Fruit fly (Drosophila melanogaster) whole organism, embryonic: ENCODE results near the gene Sp1.
A peak's percentile ranks its signal among the peaks of the same experiment; 100 is the strongest.

Experiments
- Bdp1 ChIP-seq: fragments of 200-800 bp; sonication (Bioruptor generic); optimal IDR thresholded peaks from 3 replicates; lab custom pipeline; 2016; ENCODE audit warnings: missing biosample characterization, missing genetic modification characterization
- Blimp-1 ChIP-seq: fragments of 200-800 bp; sonication (Bioruptor generic); optimal IDR thresholded peaks from 3 replicates; lab custom pipeline; 2018; ENCODE audit warnings: missing biosample characterization, missing genetic modification characterization, mild to moderate bottlenecking, moderate library complexity, missing genetic modification reagents
- CG11504 ChIP-seq: fragments of 200-800 bp; sonication (Bioruptor generic); optimal IDR thresholded peaks from 3 replicates; lab custom pipeline; 2019; ENCODE audit warnings: missing biosample characterization, mild to moderate bottlenecking, missing genetic modification characterization, moderate library complexity
- CG12942 ChIP-seq: fragments of 200-800 bp; sonication (Bioruptor generic); optimal IDR thresholded peaks from 3 replicates; lab custom pipeline; 2016; ENCODE audit warnings: missing biosample characterization, missing genetic modification characterization
- CG14710 ChIP-seq: fragments of 200-800 bp; sonication (Bioruptor generic); optimal IDR thresholded peaks from 3 replicates; lab custom pipeline; 2019; ENCODE audit warnings: missing biosample characterization, mild to moderate bottlenecking, missing genetic modification characterization, moderate library complexity
- CG17612 ChIP-seq: fragments of 200-800 bp; sonication (Bioruptor generic); IDR thresholded peaks from 2 replicates; pipeline ENCODE4 v1.3.6; 2022; ENCODE audit warnings: missing biosample characterization, missing genetic modification characterization
- CG2202 ChIP-seq: fragments of 200-800 bp; sonication (Bioruptor generic); optimal IDR thresholded peaks from 2 replicates; lab custom pipeline; 2018; ENCODE audit warnings: missing biosample characterization, mild to moderate bottlenecking, missing genetic modification characterization
- CG30403 ChIP-seq: fragments of 200-800 bp; sonication (Bioruptor generic); optimal IDR thresholded peaks from 3 replicates; lab custom pipeline; 2016; ENCODE audit warnings: missing biosample characterization, missing genetic modification characterization
- CG32772 ChIP-seq: fragments of 200-800 bp; sonication (Bioruptor generic); IDR thresholded peaks from 2 replicates; pipeline ENCODE4 v1.3.6; 2022; ENCODE audit warnings: missing biosample characterization, missing genetic modification characterization
- CG3281 ChIP-seq: fragments of 200-800 bp; sonication (Bioruptor generic); optimal IDR thresholded peaks from 3 replicates; lab custom pipeline; 2017; ENCODE audit warnings: missing biosample characterization, mild to moderate bottlenecking, missing genetic modification characterization
- CG4854 ChIP-seq: fragments of 200-800 bp; sonication (Bioruptor generic); optimal IDR thresholded peaks from 2 replicates; lab custom pipeline; 2016; ENCODE audit warnings: missing biosample characterization, missing genetic modification characterization, inconsistent platforms
- CG6254 ChIP-seq: fragments of 200-800 bp; sonication (Bioruptor generic); optimal IDR thresholded peaks from 3 replicates; lab custom pipeline; 2017; ENCODE audit warnings: mild to moderate bottlenecking, missing biosample characterization, missing genetic modification reagents, missing genetic modification characterization
- Doc3 ChIP-seq: fragments of 200-800 bp; sonication (Bioruptor generic); IDR thresholded peaks from 3 replicates; pipeline ENCODE4 v1.3.6; 2022; ENCODE audit warnings: missing biosample characterization, missing genetic modification characterization; ENCODE audit not compliant: partially characterized antibody
- E2f1 ChIP-seq: fragments of 200-800 bp; sonication (Bioruptor generic); IDR thresholded peaks from 2 replicates; pipeline ENCODE4 v1.3.6; 2022; ENCODE audit warnings: missing biosample characterization, missing genetic modification characterization
- Ets65A ChIP-seq: fragments of 200-800 bp; sonication (Bioruptor generic); peaks from one replicate; lab custom pipeline; 2016; ENCODE audit warnings: missing biosample characterization, missing genetic modification characterization
- H15 ChIP-seq: fragments of 200-800 bp; sonication (Bioruptor generic); IDR thresholded peaks from 3 replicates; pipeline ENCODE4 v1.3.6; 2022; ENCODE audit warnings: missing biosample characterization, missing genetic modification characterization
- Hmx ChIP-seq: fragments of 200-800 bp; sonication (Bioruptor generic); optimal IDR thresholded peaks from 2 replicates; lab custom pipeline; 2016; ENCODE audit warnings: missing biosample characterization, missing genetic modification characterization
- Hr3 ChIP-seq: fragments of 200-800 bp; sonication (Bioruptor generic); optimal IDR thresholded peaks from 3 replicates; lab custom pipeline; 2016; ENCODE audit warnings: missing biosample characterization, missing genetic modification characterization
- Lpt ChIP-seq: fragments of >200 bp; optimal IDR thresholded peaks from 2 replicates; lab custom pipeline; 2018; ENCODE audit warnings: missing biosample characterization, missing genetic modification characterization
- Nf-YA ChIP-seq: fragments of 200-800 bp; sonication (Bioruptor generic); IDR thresholded peaks from 2 replicates; pipeline ENCODE4 v1.3.6; 2022; ENCODE audit warnings: missing biosample characterization, missing genetic modification characterization
- Nf-YB ChIP-seq: fragments of 200-800 bp; sonication (Bioruptor generic); optimal IDR thresholded peaks from 3 replicates; lab custom pipeline; 2019; ENCODE audit warnings: missing biosample characterization, mild to moderate bottlenecking, missing genetic modification characterization, moderate library complexity
- Oli ChIP-seq: fragments of 200-800 bp; sonication (Bioruptor generic); optimal IDR thresholded peaks from 2 replicates; lab custom pipeline; 2018; ENCODE audit warnings: missing biosample characterization, mild to moderate bottlenecking, missing genetic modification characterization, moderate library complexity
- ac ChIP-seq: fragments of 200-800 bp; sonication (Bioruptor generic); optimal IDR thresholded peaks from 3 replicates; lab custom pipeline; 2017; ENCODE audit warnings: missing biosample characterization, mild to moderate bottlenecking, missing genetic modification characterization
- amos ChIP-seq: fragments of 200-800 bp; sonication (Bioruptor generic); IDR thresholded peaks from 2 replicates; pipeline ENCODE4 v1.3.6; 2022; ENCODE audit warnings: missing biosample characterization, missing genetic modification characterization; ENCODE audit not compliant: partially characterized antibody
- aop ChIP-seq: fragments of 200-800 bp; sonication (Bioruptor generic); IDR thresholded peaks from 2 replicates; pipeline ENCODE4 v1.3.6; 2022; ENCODE audit warnings: missing biosample characterization, missing genetic modification characterization
- chif ChIP-seq, 2 experiments: fragments of 200-800 bp; sonication (Bioruptor generic); optimal IDR thresholded peaks; 3 replicates each; lab custom pipeline; 2016; ENCODE audit warnings: missing biosample characterization in 2 of 2, missing genetic modification characterization in 2 of 2
- chm ChIP-seq: fragments of 200-800 bp; sonication (Bioruptor generic); IDR thresholded peaks from 2 replicates; pipeline ENCODE4 v1.3.6; 2022; ENCODE audit warnings: missing biosample characterization, missing genetic modification characterization
- corto ChIP-seq: fragments of 200-800 bp; sonication (Bioruptor generic); optimal IDR thresholded peaks from 2 replicates; lab custom pipeline; 2016; ENCODE audit warnings: missing biosample characterization, mild to moderate bottlenecking, missing genetic modification characterization, moderate library complexity
- dmrt99B ChIP-seq: fragments of 200-800 bp; sonication (Bioruptor generic); optimal IDR thresholded peaks from 2 replicates; lab custom pipeline; 2018; ENCODE audit warnings: missing biosample characterization, mild to moderate bottlenecking, missing genetic modification characterization, moderate library complexity
- eve ChIP-seq, 2 experiments: fragments of >200 bp; optimal IDR thresholded peaks; 2 replicates each; lab custom pipeline; 2017; ENCODE audit warnings: missing biosample characterization in 2 of 2, missing genetic modification characterization in 2 of 2
- ewg ChIP-seq: fragments of 200-800 bp; sonication (Bioruptor generic); optimal IDR thresholded peaks from 3 replicates; lab custom pipeline; 2017; ENCODE audit warnings: mild to moderate bottlenecking, missing biosample characterization, missing genetic modification reagents, missing genetic modification characterization
- exex ChIP-seq: fragments of 200-800 bp; sonication (Bioruptor generic); optimal IDR thresholded peaks from 4 replicates; lab custom pipeline; 2018; ENCODE audit warnings: missing biosample characterization, mild to moderate bottlenecking, missing genetic modification characterization, moderate library complexity
- gem ChIP-seq: fragments of 200-800 bp; sonication (Bioruptor generic); optimal IDR thresholded peaks from 2 replicates; lab custom pipeline; 2019; ENCODE audit warnings: missing biosample characterization, mild to moderate bottlenecking, missing genetic modification characterization, moderate library complexity
- gfzf ChIP-seq: fragments of 200-800 bp; sonication (Bioruptor generic); optimal IDR thresholded peaks from 2 replicates; lab custom pipeline; 2016; ENCODE audit warnings: missing biosample characterization, mild to moderate bottlenecking, missing genetic modification characterization, moderate library complexity
- gsb-n ChIP-seq: fragments of 200-800 bp; sonication (Bioruptor generic); optimal IDR thresholded peaks from 3 replicates; lab custom pipeline; 2018; ENCODE audit warnings: missing biosample characterization, mild to moderate bottlenecking, missing genetic modification characterization
- inv ChIP-seq: fragments of 200-800 bp; sonication (Bioruptor generic); IDR thresholded peaks from 2 replicates; pipeline ENCODE4 v1.3.6; 2022; ENCODE audit warnings: missing biosample characterization, missing genetic modification characterization; ENCODE audit not compliant: partially characterized antibody
- kah ChIP-seq: fragments of 200-800 bp; sonication (Bioruptor generic); optimal IDR thresholded peaks from 2 replicates; lab custom pipeline; 2018; ENCODE audit warnings: missing biosample characterization, mild to moderate bottlenecking, missing genetic modification characterization
- maf-S ChIP-seq: fragments of 200-800 bp; sonication (Bioruptor generic); optimal IDR thresholded peaks from 2 replicates; lab custom pipeline; 2016; ENCODE audit warnings: missing biosample characterization, missing genetic modification characterization
- mam ChIP-seq: fragments of 200-800 bp; sonication (Bioruptor generic); optimal IDR thresholded peaks from 3 replicates; lab custom pipeline; 2016; ENCODE audit warnings: missing biosample characterization, missing genetic modification characterization
- mld ChIP-seq: fragments of 200-800 bp; sonication (Bioruptor generic); IDR thresholded peaks from 3 replicates; pipeline ENCODE4 v1.3.6; 2022; ENCODE audit warnings: missing biosample characterization, missing genetic modification characterization; ENCODE audit not compliant: partially characterized antibody
- nerfin-1 ChIP-seq: fragments of 200-800 bp; sonication (Bioruptor generic); optimal IDR thresholded peaks from 3 replicates; lab custom pipeline; 2019; ENCODE audit warnings: missing biosample characterization, mild to moderate bottlenecking, missing genetic modification characterization, moderate library complexity
- nmo ChIP-seq: fragments of 200-800 bp; sonication (Bioruptor generic); optimal IDR thresholded peaks from 2 replicates; lab custom pipeline; 2018; ENCODE audit warnings: missing biosample characterization, mild to moderate bottlenecking, missing genetic modification characterization, moderate library complexity
- rib ChIP-seq: fragments of 200-800 bp; sonication (Bioruptor generic); IDR thresholded peaks from 2 replicates; pipeline ENCODE4 v1.3.6; 2022; ENCODE audit warnings: missing biosample characterization, missing genetic modification characterization
- row ChIP-seq: fragments of 200-800 bp; sonication (Bioruptor generic); IDR thresholded peaks from 3 replicates; pipeline ENCODE4 v1.3.6; 2022; ENCODE audit warnings: missing biosample characterization, missing genetic modification characterization
- sens ChIP-seq: fragments of 200-800 bp; sonication (Bioruptor generic); peaks from one replicate; lab custom pipeline; 2016; ENCODE audit warnings: missing biosample characterization, missing genetic modification characterization
- sna ChIP-seq: fragments of 200-800 bp; sonication (Bioruptor generic); IDR thresholded peaks from 2 replicates; pipeline ENCODE4 v1.3.6; 2022; ENCODE audit warnings: missing biosample characterization, missing genetic modification characterization; ENCODE audit not compliant: partially characterized antibody
- so ChIP-seq: fragments of 200-800 bp; sonication (Bioruptor generic); IDR thresholded peaks from 3 replicates; pipeline ENCODE4 v1.3.6; 2022; ENCODE audit warnings: missing biosample characterization, missing genetic modification characterization
- stc ChIP-seq: fragments of 200-800 bp; sonication (Bioruptor generic); IDR thresholded peaks from 2 replicates; pipeline ENCODE4 v1.3.6; 2022; ENCODE audit warnings: missing biosample characterization, missing genetic modification characterization
- sug ChIP-seq: fragments of 200-800 bp; optimal IDR thresholded peaks from 2 replicates; lab custom pipeline; 2019; ENCODE audit warnings: missing biosample characterization, mild to moderate bottlenecking, missing genetic modification characterization, moderate library complexity
- trh ChIP-seq: fragments of 200-800 bp; sonication (Bioruptor generic); optimal IDR thresholded peaks from 2 replicates; lab custom pipeline; 2016; ENCODE audit warnings: missing biosample characterization, missing genetic modification characterization
- unc-4 ChIP-seq: fragments of 200-800 bp; sonication (Bioruptor generic); IDR thresholded peaks from 2 replicates; pipeline ENCODE4 v1.3.6; 2022; ENCODE audit warnings: missing biosample characterization, missing genetic modification characterization; ENCODE audit not compliant: partially characterized antibody

The Sp1 gene

DNA sequence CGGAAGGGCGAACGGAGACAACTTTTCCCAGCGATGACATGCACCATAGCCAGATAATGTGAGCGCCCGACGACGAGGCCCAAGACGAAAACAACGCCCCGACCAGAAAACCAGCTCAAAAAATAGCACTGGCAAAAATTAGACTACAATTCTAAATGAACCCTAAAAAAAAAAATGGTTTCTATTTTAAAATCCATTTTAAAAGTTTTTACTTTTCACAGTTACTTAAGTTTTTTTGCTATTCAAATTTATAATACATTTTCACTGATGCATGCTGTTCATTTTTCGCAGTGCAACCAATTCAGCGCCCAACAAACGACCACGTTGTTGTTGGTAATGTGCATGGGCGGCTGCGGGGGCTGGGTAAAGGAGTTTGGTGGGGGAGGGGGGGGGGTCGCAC lies 57.9 kb downstream of the Sp1 start (continued):
- TF ChIP-seq Nf-YA (no peak), E2f1 (GFP tag; lab: Robert Waterston, UW) (peak; percentile 7; the same call in 1 of the 2 replicates), CG6254 (GFP tag; lab: Kevin White, UChicago) (peak; percentile 22), CG12942 (GFP tag; lab: Kevin White, UChicago) (no peak), so (no peak), gsb-n (tag; lab: Kevin White, UChicago) (no peak), CG14710 (tag; lab: Kevin White, UChicago) (no peak), aop (no peak), dmrt99B (tag; lab: Kevin White, UChicago) (peak; percentile 31), sna (GFP tag; lab: Robert Waterston, UW) (no peak), Nf-YB (GFP tag; lab: Kevin White, UChicago) (no peak), H15 (GFP tag; lab: Robert Waterston, UW) (peak; percentile 48; the same call in 1 of the 3 replicates), chm (GFP tag; lab: Robert Waterston, UW) (no peak), inv (no peak), rib (GFP tag; lab: Robert Waterston, UW) (no peak), Doc3 (no peak), CG30403 (GFP tag; lab: Kevin White, UChicago) (peak; percentile 7), unc-4 (GFP tag; lab: Robert Waterston, UW) (no peak), Ets65A (GFP tag; lab: Kevin White, UChicago) (peak; percentile 62), stc (GFP tag; lab: Robert Waterston, UW) (no peak), CG2202 (tag; lab: Kevin White, UChicago) (no peak), Hr3 (no peak), Blimp-1 (GFP tag; lab: Kevin White, UChicago) (peak; percentile 53), eve (GFP tag; optimal IDR thresholded peaks at IDR 0.05; lab: Kevin White, UChicago) (no peak), CG4854 (no peak), nerfin-1 (tag; lab: Kevin White, UChicago) (no peak), nmo (peak; percentile 35), ewg (GFP tag; lab: Kevin White, UChicago) (peak; percentile 27), row (peak; percentile 37; the same call in 2 of the 3 replicates), Hmx (no peak), CG32772 (GFP tag; lab: Robert Waterston, UW) (no peak), Lpt (GFP tag; lab: Kevin White, UChicago) (no peak), CG3281 (GFP tag; lab: Kevin White, UChicago) (no peak), maf-S (GFP tag; lab: Kevin White, UChicago) (no peak), CG11504 (tag; lab: Kevin White, UChicago) (peak; percentile 47), chif (GFP tag; optimal IDR thresholded peaks at IDR 0.05; lab: Kevin White, UChicago) (peak in 1 of 2 experiments; percentile 2), sug (tag; lab: Kevin White, UChicago) (no peak), gfzf (GFP tag; lab: Kevin White, UChicago) (no peak), CG17612 (GFP tag; lab: Robert Waterston, UW) (no peak), corto (GFP tag; lab: Kevin White, UChicago) (no peak), mld (GFP tag; lab: Robert Waterston, UW) (no peak), ac (GFP tag; lab: Kevin White, UChicago) (no peak), gem (peak; percentile 55), amos (GFP tag; lab: Robert Waterston, UW) (no peak), Bdp1 (GFP tag; lab: Kevin White, UChicago) (no peak), Oli (peak; percentile 26), mam (no peak), exex (tag; lab: Kevin White, UChicago) (no peak), kah (GFP tag; lab: Kevin White, UChicago) (no peak), trh (GFP tag; lab: Kevin White, UChicago) (no peak), sens (peak; percentile 65)
